Worm (Caenorhabditis elegans) whole organism, mixed stage, embryonic: ENCODE measurements around the gene F59A7.2.

Experiments used
- M03D4.4 ChIP-seq: sonication (generic microtip); optimal IDR thresholded peaks from 2 replicates; lab custom pipeline; 2017; ENCODE audit warnings: mild to moderate bottlenecking, missing genetic modification characterization, missing compliant biosample characterization
- bed-3 ChIP-seq: fragments of 200-800 bp; sonication (Bioruptor generic); optimal IDR thresholded peaks from 3 replicates; lab custom pipeline; 2018; ENCODE audit warnings: mild to moderate bottlenecking, missing genetic modification characterization, moderate library complexity, missing compliant biosample characterization
- ceh-43 ChIP-seq: fragments of 200-800 bp; sonication (Bioruptor generic); optimal IDR thresholded peaks from 2 replicates; lab custom pipeline; 2018; ENCODE audit warnings: mild to moderate bottlenecking, missing genetic modification characterization, moderate library complexity, missing compliant biosample characterization
- ceh-83 ChIP-seq: fragments of 200-800 bp; sonication (Bioruptor generic); optimal IDR thresholded peaks from 2 replicates; lab custom pipeline; 2018; ENCODE audit warnings: mild to moderate bottlenecking, missing genetic modification characterization, missing compliant biosample characterization
- ces-1 ChIP-seq: fragments of 150-350 bp; optimal IDR thresholded peaks from 2 replicates; lab custom pipeline; 2014; ENCODE audit warnings: missing biosample characterization, missing genetic modification reagents, missing genetic modification characterization
- cnd-1 ChIP-seq: fragments of 200-800 bp; sonication (Bioruptor generic); optimal IDR thresholded peaks from 2 replicates; lab custom pipeline; 2018; ENCODE audit warnings: mild to moderate bottlenecking, missing genetic modification characterization, missing compliant biosample characterization
- drap-1 ChIP-seq: fragments of 200-800 bp; sonication (Bioruptor generic); optimal IDR thresholded peaks from 3 replicates; lab custom pipeline; 2018; ENCODE audit warnings: mild to moderate bottlenecking, missing genetic modification characterization, missing compliant biosample characterization
- elt-1 ChIP-seq: sonication (generic microtip); optimal IDR thresholded peaks from 2 replicates; lab custom pipeline; 2017; ENCODE audit warnings: missing genetic modification characterization, mild to moderate bottlenecking, missing compliant biosample characterization, antibody characterized with exemption, moderate library complexity, borderline replicate concordance; ENCODE audit not compliant: insufficient read depth
- elt-3 ChIP-seq: fragments of 150-350 bp; optimal IDR thresholded peaks from 2 replicates; lab custom pipeline; 2014; ENCODE audit warnings: missing biosample characterization, missing genetic modification characterization
- ham-2 ChIP-seq: fragments of 200-800 bp; sonication (Bioruptor generic); optimal IDR thresholded peaks from 2 replicates; lab custom pipeline; 2018; ENCODE audit warnings: mild to moderate bottlenecking, missing genetic modification characterization, missing compliant biosample characterization
- hlh-1 ChIP-seq: fragments of 150-350 bp; optimal IDR thresholded peaks from 2 replicates; lab custom pipeline; 2014; ENCODE audit warnings: missing biosample characterization, missing genetic modification reagents, missing genetic modification characterization
- lin-13 ChIP-seq: fragments of 150-350 bp; optimal IDR thresholded peaks from 2 replicates; lab custom pipeline; 2014; ENCODE audit warnings: missing biosample characterization, missing genetic modification characterization
- lin-32 ChIP-seq: fragments of 200-800 bp; sonication (Bioruptor generic); optimal IDR thresholded peaks from 2 replicates; lab custom pipeline; 2018; ENCODE audit warnings: mild to moderate bottlenecking, missing genetic modification characterization, missing compliant biosample characterization
- lsy-2 ChIP-seq: fragments of 150-350 bp; optimal IDR thresholded peaks from 2 replicates; lab custom pipeline; 2014; ENCODE audit warnings: missing biosample characterization, missing genetic modification characterization
- mab-5 ChIP-seq: fragments of 150-350 bp; optimal IDR thresholded peaks from 2 replicates; lab custom pipeline; 2014; ENCODE audit warnings: missing biosample characterization, missing genetic modification characterization
- mep-1 ChIP-seq: fragments of 150-350 bp; optimal IDR thresholded peaks from 2 replicates; lab custom pipeline; 2017; ENCODE audit warnings: missing biosample characterization, missing genetic modification reagents, missing genetic modification characterization, inconsistent platforms
- nhr-12 ChIP-seq: fragments of 150-350 bp; optimal IDR thresholded peaks from 2 replicates; lab custom pipeline; 2014; ENCODE audit warnings: missing biosample characterization, missing genetic modification characterization
- nhr-237 ChIP-seq: fragments of 150-350 bp; optimal IDR thresholded peaks from 2 replicates; lab custom pipeline; 2014; ENCODE audit warnings: missing biosample characterization, missing genetic modification characterization
- nhr-76 ChIP-seq: sonication (generic microtip); optimal IDR thresholded peaks from 2 replicates; lab custom pipeline; 2017; ENCODE audit warnings: missing biosample characterization, missing genetic modification characterization
- sem-2 ChIP-seq: fragments of 200-800 bp; sonication (Bioruptor generic); optimal IDR thresholded peaks from 2 replicates; lab custom pipeline; 2018; ENCODE audit warnings: mild to moderate bottlenecking, missing genetic modification characterization, missing compliant biosample characterization
- snpc-4 ChIP-seq: fragments of 150-350 bp; optimal IDR thresholded peaks from 2 replicates; lab custom pipeline; 2014; ENCODE audit warnings: missing biosample characterization, missing genetic modification characterization
- sptf-1 ChIP-seq: sonication (generic microtip); optimal IDR thresholded peaks from 2 replicates; lab custom pipeline; 2017; ENCODE audit warnings: mild to moderate bottlenecking, missing genetic modification characterization, moderate library complexity, missing compliant biosample characterization
- tbx-8 ChIP-seq: fragments of 200-800 bp; sonication (Bioruptor generic); optimal IDR thresholded peaks from 2 replicates; lab custom pipeline; 2018; ENCODE audit warnings: mild to moderate bottlenecking, missing genetic modification characterization, moderate library complexity, missing compliant biosample characterization
- unc-120 ChIP-seq: sonication (generic microtip); optimal IDR thresholded peaks from 2 replicates; lab custom pipeline; 2017; ENCODE audit warnings: missing genetic modification characterization, missing compliant biosample characterization; ENCODE audit not compliant: poor library complexity, severe bottlenecking
- unc-39 ChIP-seq: fragments of 150-350 bp; optimal IDR thresholded peaks from 2 replicates; lab custom pipeline; 2014; ENCODE audit warnings: missing biosample characterization, missing genetic modification characterization
- unc-62 ChIP-seq: fragments of 150-350 bp; optimal IDR thresholded peaks from 2 replicates; lab custom pipeline; 2014; ENCODE audit warnings: missing biosample characterization, missing genetic modification reagents, missing genetic modification characterization
- zip-8 ChIP-seq: fragments of 150-350 bp; optimal IDR thresholded peaks from 2 replicates; lab custom pipeline; 2014; ENCODE audit warnings: missing biosample characterization, missing genetic modification characterization
- ztf-11 ChIP-seq: fragments of 150-350 bp; optimal IDR thresholded peaks from 2 replicates; lab custom pipeline; 2014; ENCODE audit warnings: missing biosample characterization, missing genetic modification characterization

The F59A7.2 gene

ce11 chrV:2011777-2012176 is 4.6 kb downstream of the F59A7.2 start, which contains the start of gene F59A7.7:
Gene F59A7.7, plus strand, starts transcription at chrV:2012077.
- no peak for TF ChIP-seq drap-1
- TF ChIP-seq unc-120 (tag; lab: Kevin White, UChicago): no peak
- no peak for TF ChIP-seq elt-1 (tag; lab: Kevin White, UChicago)

ce11 chrV:2008412-2008811 is 7.9 kb downstream of the F59A7.2 start:
- TF ChIP-seq ceh-43 (GFP tag; lab: Kevin White, UChicago) (no peak), nhr-237 (tag; lab: Kevin White, UChicago) (peak; percentile 36), mep-1 (peak; percentile 47), tbx-8 (GFP tag; lab: Kevin White, UChicago) (no peak), zip-8 (tag; lab: Kevin White, UChicago) (no peak), lsy-2 (tag; lab: Kevin White, UChicago) (peak; percentile 91), elt-3 (no peak)

- no peak for TF ChIP-seq sem-2
- TF ChIP-seq unc-120 (tag; lab: Kevin White, UChicago): no peak
- TF ChIP-seq lin-13 (tag; lab: Kevin White, UChicago): no peak
- TF ChIP-seq unc-62 (GFP tag; lab: Kevin White, UChicago): no peak
- no peak for TF ChIP-seq elt-3
- no peak for TF ChIP-seq lin-32
- TF ChIP-seq hlh-1 (tag; lab: Kevin White, UChicago): no peak
- no peak for TF ChIP-seq mab-5 (tag; lab: Kevin White, UChicago)
- no peak for TF ChIP-seq ces-1 (GFP tag; lab: Kevin White, UChicago)
- no peak for TF ChIP-seq ceh-43 (GFP tag; lab: Kevin White, UChicago)
Observed at ce11 chrV:2004659-2005058, 11.7 kb downstream of the F59A7.2 start, which contains the start of gene cysl-4. Gene cysl-4, plus strand, starts transcription at chrV:2004959.

ce11 chrV:2004229-2004628 is 12.1 kb downstream of the F59A7.2 start, which contains the start of gene clec-206:
Gene clec-206, minus strand, starts transcription at chrV:2004329.
- TF ChIP-seq ham-2 (GFP tag; lab: Kevin White, UChicago) (no peak), unc-120 (tag; lab: Kevin White, UChicago) (no peak), zip-8 (tag; lab: Kevin White, UChicago) (no peak), ztf-11 (tag; lab: Kevin White, UChicago) (no peak), lsy-2 (tag; lab: Kevin White, UChicago) (no peak), unc-39 (tag; lab: Kevin White, UChicago) (no peak), cnd-1 (tag; lab: Kevin White, UChicago) (no peak), sptf-1 (tag; lab: Kevin White, UChicago) (no peak)

- TF ChIP-seq nhr-76 (tag; lab: Kevin White, UChicago) (no peak), M03D4.4 (tag; lab: Kevin White, UChicago) (no peak)
Observed at ce11 chrV:1999531-2000094, 16.7 kb downstream of the F59A7.2 start, which contains the start of gene alh-5. Gene alh-5, minus strand, starts transcription at chrV:1999581.

- TF ChIP-seq drap-1 (no peak), mep-1 (no peak), nhr-12 (tag; lab: Kevin White, UChicago) (no peak), snpc-4 (no peak), bed-3 (GFP tag; lab: Kevin White, UChicago) (no peak)
Observed at ce11 chrV:1998358-1998757, 18.0 kb downstream of the F59A7.2 start.

ce11 chrV:1992515-1992968 is 23.8 kb downstream of the F59A7.2 start, which contains the start of gene tnt-4:
Gene tnt-4, minus strand, starts transcription at chrV:1992918.
- TF ChIP-seq lsy-2 (tag; lab: Kevin White, UChicago) (no peak), ceh-83 (no peak), zip-8 (tag; lab: Kevin White, UChicago) (no peak), drap-1 (no peak), mab-5 (tag; lab: Kevin White, UChicago) (no peak), ztf-11 (tag; lab: Kevin White, UChicago) (no peak)
